Worm (Caenorhabditis elegans): Measurements from ENCODE around the gene Y11D7A.5.

DNA sequence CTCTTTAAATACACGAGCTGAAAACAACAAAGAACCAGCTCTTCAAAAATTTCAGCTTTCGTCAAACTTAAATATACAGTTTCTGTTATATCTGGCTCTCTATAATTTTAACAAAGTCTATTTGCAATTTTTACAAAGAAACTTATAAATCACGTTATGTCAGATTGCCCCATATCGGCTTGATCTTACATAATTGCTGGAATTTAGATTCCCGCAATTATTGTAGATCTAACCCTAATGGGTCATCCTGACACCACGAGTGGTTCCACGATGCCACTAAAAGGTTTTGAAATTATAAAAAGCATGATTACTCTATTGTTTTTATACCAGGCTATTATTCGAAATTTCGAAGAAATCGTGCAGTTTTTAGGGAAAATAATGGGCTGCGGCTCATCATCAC is 5.8 kb upstream of the Y11D7A.5 start, which contains the start of gene Y11D7A.8:
- TF ChIP-seq ceh-82 (tag; optimal IDR thresholded peaks at IDR 0.05) (no peak), pqm-1 (tag; optimal IDR thresholded peaks at IDR 0.05) (no peak)
